Fruit fly (Drosophila melanogaster) whole organism, embryonic: Measurements from ENCODE around the gene Datp.

ENCODE experiments used
- ATbp ChIP-seq: fragments of 200-800 bp; sonication (Bioruptor generic); optimal IDR thresholded peaks from 2 replicates; lab custom pipeline; 2017; ENCODE audit warnings: missing biosample characterization, mild to moderate bottlenecking, missing genetic modification characterization, missing genetic modification reagents
- Asciz ChIP-seq: fragments of 200-800 bp; sonication (Bioruptor generic); optimal IDR thresholded peaks from 2 replicates; lab custom pipeline; 2017; ENCODE audit warnings: missing biosample characterization, mild to moderate bottlenecking, missing genetic modification characterization, missing genetic modification reagents
- Atf3 ChIP-seq: fragments of 200-800 bp; sonication (Bioruptor generic); optimal IDR thresholded peaks from 3 replicates; lab custom pipeline; 2016; ENCODE audit warnings: missing biosample characterization, missing genetic modification characterization
- BEAF-32 ChIP-seq: fragments of 200-800 bp; sonication (Bioruptor generic); optimal IDR thresholded peaks from 3 replicates; lab custom pipeline; 2017; ENCODE audit warnings: missing biosample characterization, missing genetic modification characterization, mild to moderate bottlenecking, moderate library complexity, missing genetic modification reagents
- C15 ChIP-seq: fragments of 200-800 bp; sonication (Bioruptor generic); IDR thresholded peaks from 3 replicates; pipeline ENCODE4 v1.3.6; 2022; ENCODE audit warnings: missing biosample characterization, missing genetic modification characterization
- CG10321 ChIP-seq: fragments of 200-800 bp; sonication (Bioruptor generic); IDR thresholded peaks from 2 replicates; pipeline ENCODE4 v1.3.6; 2022; ENCODE audit warnings: missing biosample characterization, missing genetic modification characterization
- CG13624 ChIP-seq: fragments of 200-800 bp; sonication (Bioruptor generic); optimal IDR thresholded peaks from 2 replicates; lab custom pipeline; 2016; ENCODE audit warnings: missing biosample characterization, missing genetic modification characterization
- CG14710 ChIP-seq: fragments of 200-800 bp; sonication (Bioruptor generic); optimal IDR thresholded peaks from 3 replicates; lab custom pipeline; 2019; ENCODE audit warnings: missing biosample characterization, mild to moderate bottlenecking, missing genetic modification characterization, moderate library complexity
- CG1529 ChIP-seq: fragments of 200-800 bp; sonication (Bioruptor generic); optimal IDR thresholded peaks from 3 replicates; lab custom pipeline; 2018; ENCODE audit warnings: missing biosample characterization, missing genetic modification characterization
- CG15601 ChIP-seq: fragments of 200-800 bp; sonication (Bioruptor generic); optimal IDR thresholded peaks from 3 replicates; lab custom pipeline; 2019; ENCODE audit warnings: missing biosample characterization, mild to moderate bottlenecking, missing genetic modification characterization, moderate library complexity
- CG1647 ChIP-seq: fragments of 200-800 bp; sonication (Bioruptor generic); optimal IDR thresholded peaks from 3 replicates; lab custom pipeline; 2016; ENCODE audit warnings: missing biosample characterization, missing genetic modification characterization
- CG16779 ChIP-seq: fragments of 200-800 bp; sonication (Bioruptor generic); IDR thresholded peaks from 2 replicates; pipeline ENCODE4 v1.3.6; 2022; ENCODE audit warnings: missing biosample characterization, missing genetic modification characterization
- CG17328 ChIP-seq: fragments of 200-800 bp; sonication (Bioruptor generic); IDR thresholded peaks from 2 replicates; pipeline ENCODE4 v1.3.6; 2022; ENCODE audit warnings: missing biosample characterization, missing genetic modification characterization
- CG18476 ChIP-seq: fragments of 200-800 bp; sonication (Bioruptor generic); optimal IDR thresholded peaks from 2 replicates; lab custom pipeline; 2016; ENCODE audit warnings: missing biosample characterization, mild to moderate bottlenecking, missing genetic modification characterization
- CG31388 ChIP-seq: fragments of 200-800 bp; sonication (Bioruptor generic); optimal IDR thresholded peaks from 2 replicates; lab custom pipeline; 2016; ENCODE audit warnings: missing biosample characterization, missing genetic modification characterization
- CG6272 ChIP-seq: fragments of 200-800 bp; sonication (Bioruptor generic); IDR thresholded peaks from 2 replicates; pipeline ENCODE4 v1.3.6; 2022; ENCODE audit warnings: missing biosample characterization, missing genetic modification characterization
- CG7987 ChIP-seq: fragments of 200-800 bp; sonication (Bioruptor generic); optimal IDR thresholded peaks from 2 replicates; lab custom pipeline; 2018; ENCODE audit warnings: missing biosample characterization, mild to moderate bottlenecking, missing genetic modification characterization, moderate library complexity
- CG9797 ChIP-seq: fragments of 200-800 bp; sonication (Bioruptor generic); optimal IDR thresholded peaks from 3 replicates; lab custom pipeline; 2018; ENCODE audit warnings: missing biosample characterization, mild to moderate bottlenecking, missing genetic modification characterization
- D19B ChIP-seq: fragments of 200-800 bp; sonication (Bioruptor generic); optimal IDR thresholded peaks from 2 replicates; lab custom pipeline; 2017; ENCODE audit warnings: missing biosample characterization, mild to moderate bottlenecking, missing genetic modification characterization
- Dbx ChIP-seq: fragments of 200-800 bp; sonication (Bioruptor generic); IDR thresholded peaks from 3 replicates; pipeline ENCODE4 v1.3.6; 2022; ENCODE audit warnings: missing biosample characterization, missing genetic modification characterization
- H15 ChIP-seq: fragments of 200-800 bp; sonication (Bioruptor generic); IDR thresholded peaks from 3 replicates; pipeline ENCODE4 v1.3.6; 2022; ENCODE audit warnings: missing biosample characterization, missing genetic modification characterization
- Kr ChIP-seq: fragments of 200-800 bp; sonication (Bioruptor generic); optimal IDR thresholded peaks from 2 replicates; lab custom pipeline; 2017; ENCODE audit warnings: missing biosample characterization, mild to moderate bottlenecking, missing genetic modification characterization
- Lim3 ChIP-seq: fragments of 200-800 bp; sonication (Bioruptor generic); IDR thresholded peaks from 2 replicates; pipeline ENCODE4 v1.3.6; 2022; ENCODE audit warnings: missing biosample characterization, missing genetic modification characterization
- MBD-R2 ChIP-seq: fragments of 200-800 bp; sonication (Bioruptor generic); IDR thresholded peaks from 2 replicates; pipeline ENCODE4 v1.3.6; 2022; ENCODE audit warnings: missing biosample characterization, missing genetic modification characterization
- Mad ChIP-seq: fragments of 200-800 bp; sonication (Bioruptor generic); optimal IDR thresholded peaks from 2 replicates; lab custom pipeline; 2016; ENCODE audit warnings: missing biosample characterization, missing genetic modification characterization
- Meics ChIP-seq: fragments of 200-800 bp; sonication (Bioruptor generic); optimal IDR thresholded peaks from 2 replicates; lab custom pipeline; 2017; ENCODE audit warnings: missing biosample characterization, mild to moderate bottlenecking, missing genetic modification characterization
- Nf-YA ChIP-seq: fragments of 200-800 bp; sonication (Bioruptor generic); IDR thresholded peaks from 2 replicates; pipeline ENCODE4 v1.3.6; 2022; ENCODE audit warnings: missing biosample characterization, missing genetic modification characterization
- Side ChIP-seq: fragments of 200-800 bp; sonication (Bioruptor generic); optimal IDR thresholded peaks from 2 replicates; lab custom pipeline; 2016; ENCODE audit warnings: missing biosample characterization, missing genetic modification characterization
- Sox102F ChIP-seq: fragments of 200-800 bp; sonication (Bioruptor generic); optimal IDR thresholded peaks from 2 replicates; lab custom pipeline; 2018; ENCODE audit warnings: missing biosample characterization, mild to moderate bottlenecking, missing genetic modification characterization, moderate library complexity
- Vsx1 ChIP-seq: fragments of 200-800 bp; sonication (Bioruptor generic); optimal IDR thresholded peaks from 2 replicates; lab custom pipeline; 2017; ENCODE audit warnings: missing biosample characterization, mild to moderate bottlenecking, missing genetic modification characterization, missing genetic modification reagents
- ato ChIP-seq: fragments of 200-800 bp; sonication (Bioruptor generic); IDR thresholded peaks from 2 replicates; pipeline ENCODE4 v1.3.6; 2022; ENCODE audit warnings: missing biosample characterization, missing genetic modification characterization; ENCODE audit not compliant: partially characterized antibody
- bab2 ChIP-seq: fragments of 200-800 bp; sonication (Bioruptor generic); optimal IDR thresholded peaks from 2 replicates; lab custom pipeline; 2016; ENCODE audit warnings: missing biosample characterization, missing genetic modification characterization
- dysf ChIP-seq: fragments of 200-800 bp; sonication (Bioruptor generic); IDR thresholded peaks from 3 replicates; pipeline ENCODE4 v1.3.6; 2022; ENCODE audit warnings: missing biosample characterization, missing genetic modification characterization
- gcm2 ChIP-seq: fragments of 200-800 bp; sonication (Bioruptor generic); optimal IDR thresholded peaks from 2 replicates; lab custom pipeline; 2016; ENCODE audit warnings: missing biosample characterization, missing genetic modification characterization
- grau ChIP-seq: fragments of 200-800 bp; optimal IDR thresholded peaks from 3 replicates; lab custom pipeline; 2019; ENCODE audit warnings: missing biosample characterization, mild to moderate bottlenecking, missing genetic modification characterization, moderate library complexity
- hb ChIP-seq: fragments of 200-800 bp; sonication (Bioruptor generic); IDR thresholded peaks from 3 replicates; pipeline ENCODE4 v1.3.6; 2022; ENCODE audit warnings: missing biosample characterization, missing genetic modification characterization; ENCODE audit not compliant: partially characterized antibody
- inv ChIP-seq: fragments of 200-800 bp; sonication (Bioruptor generic); IDR thresholded peaks from 2 replicates; pipeline ENCODE4 v1.3.6; 2022; ENCODE audit warnings: missing biosample characterization, missing genetic modification characterization; ENCODE audit not compliant: partially characterized antibody
- jumu ChIP-seq: fragments of 200-800 bp; sonication (Bioruptor generic); optimal IDR thresholded peaks from 3 replicates; lab custom pipeline; 2016; ENCODE audit warnings: missing biosample characterization, missing genetic modification characterization
- lov ChIP-seq, 2 experiments: fragments of 200-800 bp in 1 of 2; fragments of >200 bp in 1 of 2; sonication (Bioruptor generic) in 1 of 2; IDR thresholded peaks in 1 of 2; optimal IDR thresholded peaks in 1 of 2; 2 replicates in 1 of 2; 3 replicates in 1 of 2; pipeline versions ENCODE4 v1.3.6 to Lab custom; 2017 to 2022; ENCODE audit warnings: missing biosample characterization in 1 of 2, missing genetic modification characterization in 1 of 2
- mld ChIP-seq: fragments of 200-800 bp; sonication (Bioruptor generic); IDR thresholded peaks from 3 replicates; pipeline ENCODE4 v1.3.6; 2022; ENCODE audit warnings: missing biosample characterization, missing genetic modification characterization; ENCODE audit not compliant: partially characterized antibody
- nmo ChIP-seq: fragments of 200-800 bp; sonication (Bioruptor generic); optimal IDR thresholded peaks from 2 replicates; lab custom pipeline; 2018; ENCODE audit warnings: missing biosample characterization, mild to moderate bottlenecking, missing genetic modification characterization, moderate library complexity
- odd ChIP-seq: fragments of 200-800 bp; sonication (Bioruptor generic); optimal IDR thresholded peaks from 2 replicates; lab custom pipeline; 2017; ENCODE audit warnings: missing biosample characterization, mild to moderate bottlenecking, missing genetic modification characterization
- ro ChIP-seq: fragments of 200-800 bp; sonication (Bioruptor generic); IDR thresholded peaks from 2 replicates; pipeline ENCODE4 v1.3.6; 2022; ENCODE audit warnings: missing biosample characterization, missing genetic modification characterization
- scrt ChIP-seq: fragments of 200-800 bp; sonication (Bioruptor generic); optimal IDR thresholded peaks from 2 replicates; lab custom pipeline; 2018; ENCODE audit warnings: missing biosample characterization, mild to moderate bottlenecking, missing genetic modification characterization, moderate library complexity
- so ChIP-seq: fragments of 200-800 bp; sonication (Bioruptor generic); IDR thresholded peaks from 3 replicates; pipeline ENCODE4 v1.3.6; 2022; ENCODE audit warnings: missing biosample characterization, missing genetic modification characterization
- sr ChIP-seq: fragments of 200-800 bp; sonication (Bioruptor generic); IDR thresholded peaks from 3 replicates; pipeline ENCODE4 v1.3.6; 2022; ENCODE audit warnings: missing biosample characterization, missing genetic modification characterization
- z ChIP-seq: fragments of 200-800 bp; sonication (Bioruptor generic); IDR thresholded peaks from 3 replicates; pipeline ENCODE4 v1.3.6; 2022; ENCODE audit warnings: missing biosample characterization, missing genetic modification characterization
- zfh1 ChIP-seq: fragments of 200-800 bp; sonication (Bioruptor generic); IDR thresholded peaks from 3 replicates; pipeline ENCODE4 v1.3.6; 2022; ENCODE audit warnings: missing biosample characterization, missing genetic modification characterization

Datp gene

dm6 chr2L:9966983-9967737, 28.6 kb upstream of the Datp start, which contains the start of the genes Dref and RpL13 (continued):
- TF ChIP-seq Asciz (GFP tag; lab: Kevin White, UChicago) = peak; percentile 92
- TF ChIP-seq bab2 (GFP tag; lab: Kevin White, UChicago) = peak; percentile 69
- TF ChIP-seq ato = no peak
- TF ChIP-seq inv (GFP tag; lab: Robert Waterston, UW) = peak; percentile 76
- TF ChIP-seq CG16779 = peak; percentile 59
- TF ChIP-seq Kr (GFP tag; lab: Kevin White, UChicago) = peak; percentile 12
- TF ChIP-seq CG9797 (GFP tag; lab: Kevin White, UChicago) = peak; percentile 65
- TF ChIP-seq scrt (GFP tag; lab: Kevin White, UChicago) = peak; percentile 85
- TF ChIP-seq Meics (GFP tag; lab: Kevin White, UChicago) = peak; percentile 94
- peak; percentile 82 for TF ChIP-seq jumu (GFP tag; lab: Kevin White, UChicago)
- peak; percentile 68 for TF ChIP-seq CG18476 (GFP tag; lab: Kevin White, UChicago)
- peak; percentile 80 for TF ChIP-seq gcm2
- peak; percentile 64; the same call in 2 of the 3 replicates for TF ChIP-seq H15
- TF ChIP-seq mld (GFP tag; lab: Robert Waterston, UW) = no peak
- peak; percentile 74 for TF ChIP-seq Atf3 (GFP tag; lab: Kevin White, UChicago)
- TF ChIP-seq MBD-R2 = peak; percentile 69
- peak; percentile 95 for TF ChIP-seq odd (GFP tag; lab: Kevin White, UChicago)
- TF ChIP-seq Nf-YA (GFP tag; lab: Robert Waterston, UW) = peak; percentile 72
- peak; percentile 77 for TF ChIP-seq Dbx (GFP tag; lab: Robert Waterston, UW)
- peak; percentile 76; the same call in 2 of the 3 replicates for TF ChIP-seq hb (GFP tag; lab: Robert Waterston, UW)
- peak; percentile 73; the same call in 2 of the 3 replicates for TF ChIP-seq dysf (GFP tag; lab: Robert Waterston, UW)
- peak; percentile 81 for TF ChIP-seq grau (tag; lab: Kevin White, UChicago)
- TF ChIP-seq ATbp (GFP tag; lab: Kevin White, UChicago) = peak; percentile 86
- TF ChIP-seq Side (GFP tag; lab: Kevin White, UChicago) = peak; percentile 93
- no peak for TF ChIP-seq lov (optimal IDR thresholded peaks at IDR 0.05; lab: Kevin White, UChicago)
- TF ChIP-seq lov (GFP tag; IDR thresholded peaks at IDR 0.05; lab: Robert Waterston, UW) = peak; percentile 96
- TF ChIP-seq CG13624 = peak; percentile 93
- TF ChIP-seq ro (GFP tag; lab: Robert Waterston, UW) = no peak
- no peak for TF ChIP-seq Lim3
- peak; percentile 3 for TF ChIP-seq CG31388 (GFP tag; lab: Kevin White, UChicago)
- TF ChIP-seq CG1647 = peak; percentile 66
- TF ChIP-seq CG15601 = peak; percentile 90
- peak; percentile 86 for TF ChIP-seq zfh1 (GFP tag; lab: Robert Waterston, UW)
- TF ChIP-seq CG17328 = peak; percentile 88
- peak; percentile 51; the same call in 1 of the 3 replicates for TF ChIP-seq z
- peak; percentile 92 for TF ChIP-seq CG14710 (tag; lab: Kevin White, UChicago)
- TF ChIP-seq so = peak; percentile 89
- TF ChIP-seq D19B (GFP tag; lab: Kevin White, UChicago) = peak; percentile 75
- TF ChIP-seq C15 (GFP tag; lab: Robert Waterston, UW) = no peak
- TF ChIP-seq Sox102F (GFP tag; lab: Kevin White, UChicago) = peak; percentile 68
- TF ChIP-seq CG7987 (GFP tag; lab: Kevin White, UChicago) = peak; percentile 99
- peak; percentile 79 for TF ChIP-seq CG1529 (GFP tag; lab: Kevin White, UChicago)
- peak; percentile 87 for TF ChIP-seq Mad
- peak; percentile 84 for TF ChIP-seq BEAF-32
- TF ChIP-seq nmo = peak; percentile 84
- peak; percentile 85; the same call in 2 of the 3 replicates for TF ChIP-seq sr (GFP tag; lab: Robert Waterston, UW)
- TF ChIP-seq CG10321 (GFP tag; lab: Robert Waterston, UW) = peak; percentile 63
- TF ChIP-seq CG6272 (GFP tag; lab: Robert Waterston, UW) = peak; percentile 61
- TF ChIP-seq Vsx1 (GFP tag; lab: Kevin White, UChicago) = peak; percentile 93
